Fruit fly (Drosophila melanogaster) whole organism, embryonic: ENCODE measurements around the gene CG9173.
A peak's percentile ranks its signal among the peaks of the same experiment; 100 is the strongest.

ENCODE experiments used
- Atf-2 ChIP-seq: fragments of 200-800 bp; sonication (Bioruptor generic); optimal IDR thresholded peaks from 2 replicates; lab custom pipeline; 2016; ENCODE audit warnings: missing biosample characterization, missing genetic modification characterization
- Bteb2 ChIP-seq: fragments of 200-800 bp; sonication (Bioruptor generic); optimal IDR thresholded peaks from 2 replicates; lab custom pipeline; 2016; ENCODE audit warnings: missing biosample characterization, missing genetic modification characterization
- CG10147 ChIP-seq: fragments of 200-800 bp; sonication (Bioruptor generic); optimal IDR thresholded peaks from 2 replicates; lab custom pipeline; 2019; ENCODE audit warnings: missing biosample characterization, mild to moderate bottlenecking, missing genetic modification characterization, moderate library complexity
- CG10366 ChIP-seq: fragments of 200-800 bp; sonication (Bioruptor generic); IDR thresholded peaks from 2 replicates; pipeline ENCODE4 v1.3.6; 2022; ENCODE audit warnings: missing biosample characterization, missing genetic modification characterization
- CG16813 ChIP-seq: fragments of 200-800 bp; sonication (Bioruptor generic); IDR thresholded peaks from 3 replicates; pipeline ENCODE4 v1.3.6; 2022; ENCODE audit warnings: missing biosample characterization, missing genetic modification characterization; ENCODE audit not compliant: partially characterized antibody
- CG17385 ChIP-seq: fragments of 200-800 bp; sonication (Bioruptor generic); optimal IDR thresholded peaks from 3 replicates; lab custom pipeline; 2018; ENCODE audit warnings: missing biosample characterization, mild to moderate bottlenecking, missing genetic modification characterization
- CG17612 ChIP-seq: fragments of 200-800 bp; sonication (Bioruptor generic); IDR thresholded peaks from 2 replicates; pipeline ENCODE4 v1.3.6; 2022; ENCODE audit warnings: missing biosample characterization, missing genetic modification characterization
- CG17802 ChIP-seq: fragments of 200-800 bp; sonication (Bioruptor generic); optimal IDR thresholded peaks from 2 replicates; lab custom pipeline; 2018; ENCODE audit warnings: missing biosample characterization, mild to moderate bottlenecking, missing genetic modification characterization, moderate library complexity
- CG31365 ChIP-seq: fragments of 200-800 bp; sonication (Bioruptor generic); optimal IDR thresholded peaks from 2 replicates; lab custom pipeline; 2018; ENCODE audit warnings: missing biosample characterization, mild to moderate bottlenecking, missing genetic modification characterization
- CG3281 ChIP-seq: fragments of 200-800 bp; sonication (Bioruptor generic); optimal IDR thresholded peaks from 3 replicates; lab custom pipeline; 2017; ENCODE audit warnings: missing biosample characterization, mild to moderate bottlenecking, missing genetic modification characterization
- CG42726 ChIP-seq: fragments of 200-800 bp; sonication (Bioruptor generic); IDR thresholded peaks from 2 replicates; pipeline ENCODE4 v1.3.6; 2022; ENCODE audit warnings: missing biosample characterization, missing genetic modification characterization; ENCODE audit not compliant: partially characterized antibody
- CG4404 ChIP-seq: fragments of 200-800 bp; sonication (Bioruptor generic); IDR thresholded peaks from 2 replicates; pipeline ENCODE4 v1.3.6; 2022; ENCODE audit warnings: missing biosample characterization, missing genetic modification characterization
- CG4854 ChIP-seq: fragments of 200-800 bp; sonication (Bioruptor generic); optimal IDR thresholded peaks from 2 replicates; lab custom pipeline; 2016; ENCODE audit warnings: missing biosample characterization, missing genetic modification characterization, inconsistent platforms
- CG5180 ChIP-seq: fragments of 200-800 bp; sonication (Bioruptor generic); optimal IDR thresholded peaks from 3 replicates; lab custom pipeline; 2017; ENCODE audit warnings: missing biosample characterization, missing genetic modification characterization, mild to moderate bottlenecking, moderate library complexity, missing genetic modification reagents
- CG5953 ChIP-seq: fragments of 200-800 bp; sonication (Bioruptor generic); IDR thresholded peaks from 2 replicates; pipeline ENCODE4 v1.3.6; 2022; ENCODE audit warnings: missing biosample characterization, missing genetic modification characterization
- CG6813 ChIP-seq: fragments of 200-800 bp; sonication (Bioruptor generic); optimal IDR thresholded peaks from 2 replicates; lab custom pipeline; 2017; ENCODE audit warnings: missing biosample characterization, missing genetic modification characterization, mild to moderate bottlenecking, moderate library complexity, missing genetic modification reagents
- CG7372 ChIP-seq: fragments of 200-800 bp; sonication (Bioruptor generic); IDR thresholded peaks from 2 replicates; pipeline ENCODE4 v1.3.6; 2022; ENCODE audit warnings: missing biosample characterization, missing genetic modification characterization
- CG7786 ChIP-seq: fragments of 200-800 bp; sonication (Bioruptor generic); optimal IDR thresholded peaks from 2 replicates; lab custom pipeline; 2016; ENCODE audit warnings: missing biosample characterization, missing genetic modification characterization
- D19B ChIP-seq: fragments of 200-800 bp; sonication (Bioruptor generic); optimal IDR thresholded peaks from 2 replicates; lab custom pipeline; 2017; ENCODE audit warnings: missing biosample characterization, mild to moderate bottlenecking, missing genetic modification characterization
- Dip3 ChIP-seq: fragments of 200-800 bp; sonication (Bioruptor generic); optimal IDR thresholded peaks from 3 replicates; lab custom pipeline; 2016; ENCODE audit warnings: missing biosample characterization, missing genetic modification characterization
- Doc2 ChIP-seq: fragments of 200-800 bp; sonication (Bioruptor generic); IDR thresholded peaks from 2 replicates; pipeline ENCODE4 v1.3.6; 2022; ENCODE audit warnings: missing biosample characterization, missing genetic modification characterization
- Dp ChIP-seq: fragments of 200-800 bp; sonication (Bioruptor generic); optimal IDR thresholded peaks from 2 replicates; lab custom pipeline; 2018; ENCODE audit warnings: missing biosample characterization, mild to moderate bottlenecking, missing genetic modification characterization, moderate library complexity
- Dref ChIP-seq: fragments of 200-800 bp; sonication (Bioruptor generic); IDR thresholded peaks from 2 replicates; pipeline ENCODE4 v1.3.6; 2022; ENCODE audit warnings: missing biosample characterization, missing genetic modification characterization
- HmgD ChIP-seq: fragments of 200-800 bp; sonication (Bioruptor generic); optimal IDR thresholded peaks from 3 replicates; lab custom pipeline; 2016; ENCODE audit warnings: missing biosample characterization, missing genetic modification characterization
- Oli ChIP-seq: fragments of 200-800 bp; sonication (Bioruptor generic); optimal IDR thresholded peaks from 2 replicates; lab custom pipeline; 2018; ENCODE audit warnings: missing biosample characterization, mild to moderate bottlenecking, missing genetic modification characterization, moderate library complexity
- Side ChIP-seq: fragments of 200-800 bp; sonication (Bioruptor generic); optimal IDR thresholded peaks from 2 replicates; lab custom pipeline; 2016; ENCODE audit warnings: missing biosample characterization, missing genetic modification characterization
- Sox100B ChIP-seq: fragments of 200-800 bp; sonication (Bioruptor generic); optimal IDR thresholded peaks from 3 replicates; lab custom pipeline; 2018; ENCODE audit warnings: missing biosample characterization, mild to moderate bottlenecking, missing genetic modification characterization
- Trl ChIP-seq, 3 experiments: fragments of >200 bp in 2 of 3; fragments of 200-800 bp in 1 of 3; sonication (Bioruptor generic) in 1 of 3; optimal IDR thresholded peaks; 2 replicates in 1 of 3; 3 replicates in 2 of 3; lab custom pipeline; 2016 to 2017; ENCODE audit warnings: missing biosample characterization in 1 of 3, missing genetic modification characterization in 1 of 3
- ap ChIP-seq: fragments of 200-800 bp; sonication (Bioruptor generic); IDR thresholded peaks from 2 replicates; pipeline ENCODE4 v1.3.6; 2022; ENCODE audit warnings: missing biosample characterization, missing genetic modification characterization
- ato ChIP-seq: fragments of 200-800 bp; sonication (Bioruptor generic); IDR thresholded peaks from 2 replicates; pipeline ENCODE4 v1.3.6; 2022; ENCODE audit warnings: missing biosample characterization, missing genetic modification characterization; ENCODE audit not compliant: partially characterized antibody
- bab2 ChIP-seq: fragments of 200-800 bp; sonication (Bioruptor generic); optimal IDR thresholded peaks from 2 replicates; lab custom pipeline; 2016; ENCODE audit warnings: missing biosample characterization, missing genetic modification characterization
- ci ChIP-seq: fragments of 200-800 bp; sonication (Bioruptor generic); IDR thresholded peaks from 3 replicates; pipeline ENCODE4 v1.3.6; 2022; ENCODE audit warnings: missing biosample characterization, missing genetic modification characterization
- crp ChIP-seq, 2 experiments: fragments of 200-800 bp; sonication (Bioruptor generic); optimal IDR thresholded peaks; 2 replicates in 1 of 2; 3 replicates in 1 of 2; lab custom pipeline; 2017; ENCODE audit warnings: missing biosample characterization in 2 of 2, missing genetic modification characterization in 2 of 2, mild to moderate bottlenecking in 1 of 2, moderate library complexity in 1 of 2
- dpn ChIP-seq, 2 experiments: fragments of 200-800 bp; sonication (Bioruptor generic); optimal IDR thresholded peaks; 3 replicates each; lab custom pipeline; 2016; ENCODE audit warnings: missing biosample characterization in 2 of 2, missing genetic modification characterization in 2 of 2
- ewg ChIP-seq: fragments of 200-800 bp; sonication (Bioruptor generic); optimal IDR thresholded peaks from 3 replicates; lab custom pipeline; 2017; ENCODE audit warnings: mild to moderate bottlenecking, missing biosample characterization, missing genetic modification reagents, missing genetic modification characterization
- fd102C ChIP-seq: fragments of 200-800 bp; sonication (Bioruptor generic); optimal IDR thresholded peaks from 2 replicates; lab custom pipeline; 2018; ENCODE audit warnings: missing biosample characterization, mild to moderate bottlenecking, missing genetic modification characterization, moderate library complexity
- gem ChIP-seq: fragments of 200-800 bp; sonication (Bioruptor generic); optimal IDR thresholded peaks from 2 replicates; lab custom pipeline; 2019; ENCODE audit warnings: missing biosample characterization, mild to moderate bottlenecking, missing genetic modification characterization, moderate library complexity
- grau ChIP-seq: fragments of 200-800 bp; optimal IDR thresholded peaks from 3 replicates; lab custom pipeline; 2019; ENCODE audit warnings: missing biosample characterization, mild to moderate bottlenecking, missing genetic modification characterization, moderate library complexity
- her ChIP-seq: fragments of 200-800 bp; sonication (Bioruptor generic); optimal IDR thresholded peaks from 2 replicates; lab custom pipeline; 2016; ENCODE audit warnings: missing biosample characterization, missing genetic modification characterization
- jing ChIP-seq: fragments of 200-800 bp; sonication (Bioruptor generic); optimal IDR thresholded peaks from 2 replicates; lab custom pipeline; 2018; ENCODE audit warnings: missing biosample characterization, mild to moderate bottlenecking, missing genetic modification characterization
- lov ChIP-seq, 2 experiments: fragments of 200-800 bp in 1 of 2; fragments of >200 bp in 1 of 2; sonication (Bioruptor generic) in 1 of 2; IDR thresholded peaks in 1 of 2; optimal IDR thresholded peaks in 1 of 2; 2 replicates in 1 of 2; 3 replicates in 1 of 2; pipeline versions ENCODE4 v1.3.6 to Lab custom; 2017 to 2022; ENCODE audit warnings: missing biosample characterization in 1 of 2, missing genetic modification characterization in 1 of 2
- mirr ChIP-seq: fragments of 200-800 bp; sonication (Bioruptor generic); optimal IDR thresholded peaks from 3 replicates; lab custom pipeline; 2018; ENCODE audit warnings: missing biosample characterization, mild to moderate bottlenecking, missing genetic modification characterization
- run ChIP-seq: fragments of 200-800 bp; sonication (Bioruptor generic); optimal IDR thresholded peaks from 3 replicates; lab custom pipeline; 2018; ENCODE audit warnings: missing biosample characterization, mild to moderate bottlenecking, missing genetic modification characterization
- shn ChIP-seq: fragments of 200-800 bp; sonication (Bioruptor generic); optimal IDR thresholded peaks from 3 replicates; lab custom pipeline; 2016; ENCODE audit warnings: missing biosample characterization, missing genetic modification characterization
- sisA ChIP-seq: fragments of 200-800 bp; sonication (Bioruptor generic); IDR thresholded peaks from 2 replicates; pipeline ENCODE4 v1.3.6; 2022; ENCODE audit warnings: missing biosample characterization, missing genetic modification characterization
- slou ChIP-seq: fragments of 200-800 bp; sonication (Bioruptor generic); optimal IDR thresholded peaks from 3 replicates; lab custom pipeline; 2016; ENCODE audit warnings: missing biosample characterization, missing genetic modification characterization
- vnd ChIP-seq: fragments of 200-800 bp; sonication (Bioruptor generic); IDR thresholded peaks from 3 replicates; pipeline ENCODE4 v1.3.6; 2022; ENCODE audit warnings: missing biosample characterization, missing genetic modification characterization; ENCODE audit not compliant: partially characterized antibody
- zen ChIP-seq: fragments of 200-800 bp; sonication (Bioruptor generic); optimal IDR thresholded peaks from 3 replicates; lab custom pipeline; 2018; ENCODE audit warnings: missing biosample characterization, mild to moderate bottlenecking, missing genetic modification characterization, moderate library complexity
- zf30C ChIP-seq: fragments of 200-800 bp; sonication (Bioruptor generic); optimal IDR thresholded peaks from 3 replicates; lab custom pipeline; 2018; ENCODE audit warnings: missing biosample characterization, mild to moderate bottlenecking, missing genetic modification characterization

Gene CG9173

DNA sequence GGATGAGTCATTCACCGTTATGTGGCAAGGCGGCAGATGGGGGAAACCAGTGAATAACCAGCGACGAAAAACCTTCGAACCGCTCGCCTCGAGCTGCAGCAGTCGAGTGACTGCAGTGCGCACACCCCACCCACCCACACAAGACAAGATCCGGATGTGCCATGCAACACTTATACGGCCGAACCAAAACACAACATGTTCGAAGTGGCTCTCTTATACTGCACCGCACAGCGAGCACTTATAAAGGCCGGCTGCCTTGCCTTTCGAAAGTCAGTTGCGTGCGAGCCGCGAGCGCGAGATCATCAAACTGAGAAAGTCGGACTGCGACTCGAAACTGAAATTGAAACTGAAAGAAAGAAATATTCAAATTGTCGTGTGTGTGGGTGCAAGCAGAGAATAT is 40.3 kb upstream of the CG9173 start, which contains the start of gene rho (continued):
- TF ChIP-seq CG4854 (GFP tag; lab: Kevin White, UChicago) (no peak), CG5180 (GFP tag; lab: Kevin White, UChicago) (peak; percentile 100), CG4404 (GFP tag; lab: Robert Waterston, UW) (no peak), sisA (GFP tag; lab: Robert Waterston, UW) (no peak), Trl (optimal IDR thresholded peaks at IDR 0.05; lab: Kevin White, UChicago) (peak; percentile 22 to 37), Trl (GFP tag; optimal IDR thresholded peaks at IDR 0.05; lab: Kevin White, UChicago) (peak; percentile 48), zf30C (GFP tag; lab: Kevin White, UChicago) (peak; percentile 31), grau (tag; lab: Kevin White, UChicago) (peak; percentile 27), Side (GFP tag; lab: Kevin White, UChicago) (peak; percentile 52), ap (GFP tag; lab: Robert Waterston, UW) (no peak), run (tag; lab: Kevin White, UChicago) (peak; percentile 7), CG17612 (GFP tag; lab: Robert Waterston, UW) (no peak), ewg (GFP tag; lab: Kevin White, UChicago) (no peak), crp (GFP tag; optimal IDR thresholded peaks at IDR 0.05; lab: Kevin White, UChicago) (peak in 1 of 2 experiments; percentile 25), Oli (tag; lab: Kevin White, UChicago) (no peak), Dip3 (no peak), mirr (GFP tag; lab: Kevin White, UChicago) (peak; percentile 46), dpn (GFP tag; optimal IDR thresholded peaks at IDR 0.05; lab: Kevin White, UChicago) (peak in 1 of 2 experiments; percentile 22), vnd (GFP tag; lab: Robert Waterston, UW) (no peak), CG16813 (GFP tag; lab: Robert Waterston, UW) (0 out of 3 replicates have a peak, but pooled peaks have one; percentile 14), ato (GFP tag; lab: Robert Waterston, UW) (peak; percentile 71; the same call in 1 of the 2 replicates), CG5953 (GFP tag; lab: Robert Waterston, UW) (peak; percentile 63), shn (peak; percentile 9), D19B (no peak), Dref (GFP tag; lab: Robert Waterston, UW) (no peak), CG31365 (tag; lab: Kevin White, UChicago) (no peak), fd102C (GFP tag; lab: Kevin White, UChicago) (peak; percentile 48), Dp (GFP tag; lab: Kevin White, UChicago) (no peak), CG17802 (tag; lab: Kevin White, UChicago) (no peak), slou (no peak), Atf-2 (GFP tag; lab: Kevin White, UChicago) (no peak), Bteb2 (GFP tag; lab: Kevin White, UChicago) (no peak), bab2 (GFP tag; lab: Kevin White, UChicago) (no peak), gem (tag; lab: Kevin White, UChicago) (no peak), CG10366 (GFP tag; lab: Robert Waterston, UW) (no peak), CG6813 (GFP tag; lab: Kevin White, UChicago) (no peak), Sox100B (GFP tag; lab: Kevin White, UChicago) (no peak), CG7372 (no peak), HmgD (no peak), CG3281 (GFP tag; lab: Kevin White, UChicago) (peak; percentile 26), CG42726 (GFP tag; lab: Robert Waterston, UW) (peak; percentile 63; the same call in 1 of the 2 replicates), CG7786 (peak; percentile 3), jing (GFP tag; lab: Kevin White, UChicago) (no peak), ci (GFP tag; lab: Robert Waterston, UW) (peak; percentile 79), CG17385 (GFP tag; lab: Kevin White, UChicago) (peak; percentile 40), lov (optimal IDR thresholded peaks at IDR 0.05; lab: Kevin White, UChicago) (no peak), lov (GFP tag; IDR thresholded peaks at IDR 0.05; lab: Robert Waterston, UW) (0 out of 3 replicates have a peak, but pooled peaks have one; percentile 24), CG10147 (no peak), Doc2 (GFP tag; lab: Robert Waterston, UW) (no peak), her (GFP tag; lab: Kevin White, UChicago) (peak; percentile 41), zen (peak; percentile 18)
